Worm (Caenorhabditis elegans) whole organism, L4/young adult: ENCODE results near the gene snfc-5.
"Not testable (repeated sequence)": the region's sequence is repeated elsewhere in the genome, so short reads cannot be mapped to it uniquely, and the experiment has no call there.

Experiments
- W03F9.2 ChIP-seq: fragments of 150-350 bp; optimal IDR thresholded peaks from 2 replicates; lab custom pipeline; 2014; ENCODE audit warnings: missing biosample characterization, missing genetic modification characterization
- dao-5 ChIP-seq: sonication (generic microtip); optimal IDR thresholded peaks from 2 replicates; lab custom pipeline; 2016; ENCODE audit warnings: missing genotype, missing genetic modification characterization, moderate library complexity, missing compliant biosample characterization
- him-1 ChIP-seq: sonication (generic microtip); optimal IDR thresholded peaks from 2 replicates; lab custom pipeline; 2016; ENCODE audit warnings: missing genotype, missing genetic modification reagents, missing genetic modification characterization, missing compliant biosample characterization

- not testable (repeated sequence) for TF ChIP-seq him-1, W03F9.2
- peak; percentile 75 for TF ChIP-seq dao-5
These were observed 35.2 kb upstream of the snfc-5 start for ce11 chrIII:4369381-4369809.
